Fruit fly (Drosophila melanogaster) whole organism, pupa: Measurements from ENCODE around the gene Sfp24F.

Source experiments
- CG10348 ChIP-seq: fragments of 200-800 bp; sonication (Bioruptor generic); IDR thresholded peaks from 2 replicates; pipeline ENCODE4 v1.3.6; 2022; ENCODE audit warnings: missing biosample characterization, missing genetic modification characterization
- CG4496 ChIP-seq: fragments of 200-800 bp; sonication (Bioruptor generic); IDR thresholded peaks from 3 replicates; pipeline ENCODE4 v1.3.6; 2022; ENCODE audit warnings: missing biosample characterization, missing genetic modification characterization
- CG9948 ChIP-seq: fragments of 200-800 bp; sonication (Bioruptor generic); optimal IDR thresholded peaks from 2 replicates; lab custom pipeline; 2018; ENCODE audit warnings: missing biosample characterization, mild to moderate bottlenecking, missing genetic modification characterization, moderate library complexity
- EcR ChIP-seq: fragments of 200-800 bp; sonication (Bioruptor generic); optimal IDR thresholded peaks from 3 replicates; lab custom pipeline; 2019; ENCODE audit warnings: missing biosample characterization, missing genetic modification characterization, mild to moderate bottlenecking, moderate library complexity, missing genetic modification reagents
- Snoo ChIP-seq: fragments of 200-800 bp; sonication (Bioruptor generic); optimal IDR thresholded peaks from 3 replicates; lab custom pipeline; 2017; ENCODE audit warnings: missing biosample characterization, mild to moderate bottlenecking, missing genetic modification characterization, inconsistent platforms
- gl ChIP-seq: fragments of 200-800 bp; sonication (Bioruptor generic); optimal IDR thresholded peaks from 2 replicates; lab custom pipeline; 2018; ENCODE audit warnings: missing biosample characterization, mild to moderate bottlenecking, missing genetic modification characterization

DNA sequence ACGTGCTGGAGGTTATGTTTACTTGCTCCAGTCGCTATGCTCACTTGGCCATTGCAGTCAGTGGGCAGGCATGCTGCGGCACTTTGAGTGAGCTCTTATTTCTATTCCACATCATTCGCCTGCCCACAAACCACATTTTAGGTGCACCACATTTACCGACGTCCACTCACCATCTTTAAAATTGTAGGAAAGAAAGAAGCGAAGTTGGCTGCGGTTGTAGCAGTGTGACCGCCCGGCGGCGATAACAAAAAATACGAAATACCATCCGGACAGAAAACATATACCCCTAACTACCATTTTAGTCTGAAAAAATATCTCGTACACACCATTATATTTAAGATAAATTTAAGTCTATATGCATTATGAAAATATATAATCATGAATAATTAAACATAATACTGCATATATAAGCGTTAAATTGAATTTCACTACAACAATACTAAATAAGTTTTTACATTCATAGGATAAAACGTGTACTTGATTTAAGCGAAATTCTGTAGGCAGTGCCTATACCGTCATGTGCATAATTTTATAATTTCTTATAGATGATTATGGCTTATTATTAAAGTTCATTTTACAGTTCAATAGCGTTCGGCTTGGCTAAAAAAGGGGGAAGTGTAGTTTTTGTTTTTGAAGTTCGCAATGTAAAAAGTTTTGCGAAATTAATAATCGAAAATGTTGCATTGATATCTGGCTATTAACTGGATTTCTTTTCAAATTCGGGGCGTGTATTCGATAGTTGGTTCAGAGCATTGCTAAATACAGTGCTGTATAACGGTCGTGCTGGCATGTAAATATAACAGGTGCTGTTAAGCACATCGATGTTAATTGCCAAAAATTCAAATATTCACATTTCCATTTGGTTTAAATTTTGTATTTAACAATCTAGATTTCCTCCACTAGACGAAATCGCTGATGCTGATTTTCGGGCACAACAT lies 16.5 kb upstream of the Sfp24F start, which contains the start of gene RpL27A:
- TF ChIP-seq gl (tag; lab: Kevin White, UChicago), result no peak
- TF ChIP-seq CG10348 (GFP tag; lab: Robert Waterston, UW), result no peak
- TF ChIP-seq CG9948, result peak; percentile 41
- TF ChIP-seq Snoo (tag; lab: Kevin White, UChicago), result peak; percentile 81
- TF ChIP-seq CG4496 (GFP tag; lab: Robert Waterston, UW), result peak; percentile 84
- TF ChIP-seq EcR (GFP tag; lab: Kevin White, UChicago), result no peak
